Fruit fly (Drosophila melanogaster) whole organism, embryonic: ENCODE data around the gene mil.

ENCODE experiments used
- Ada2b ChIP-seq: fragments of 200-800 bp; sonication (Bioruptor generic); IDR thresholded peaks from 2 replicates; pipeline ENCODE4 v1.3.6; 2022; ENCODE audit warnings: missing biosample characterization, missing genetic modification characterization
- Antp ChIP-seq: fragments of 200-800 bp; sonication (Bioruptor generic); optimal IDR thresholded peaks from 3 replicates; lab custom pipeline; 2016; ENCODE audit warnings: missing biosample characterization, missing genetic modification characterization
- B-H2 ChIP-seq: fragments of 200-800 bp; sonication (Bioruptor generic); optimal IDR thresholded peaks from 2 replicates; lab custom pipeline; 2018; ENCODE audit warnings: missing biosample characterization, mild to moderate bottlenecking, missing genetic modification characterization
- CG12155 ChIP-seq: fragments of 200-800 bp; sonication (Bioruptor generic); optimal IDR thresholded peaks from 3 replicates; lab custom pipeline; 2016; ENCODE audit warnings: missing biosample characterization, missing genetic modification characterization
- CG1233 ChIP-seq: fragments of 200-800 bp; sonication (Bioruptor generic); optimal IDR thresholded peaks from 4 replicates; lab custom pipeline; 2018; ENCODE audit warnings: missing biosample characterization, mild to moderate bottlenecking, missing genetic modification characterization
- CG12391 ChIP-seq: fragments of 200-800 bp; sonication (Bioruptor generic); optimal IDR thresholded peaks from 3 replicates; lab custom pipeline; 2018; ENCODE audit warnings: missing biosample characterization, mild to moderate bottlenecking, missing genetic modification characterization, moderate library complexity
- CG12744 ChIP-seq: fragments of 200-800 bp; sonication (Bioruptor generic); optimal IDR thresholded peaks from 2 replicates; lab custom pipeline; 2016; ENCODE audit warnings: missing biosample characterization, missing genetic modification characterization
- CG12942 ChIP-seq: fragments of 200-800 bp; sonication (Bioruptor generic); optimal IDR thresholded peaks from 3 replicates; lab custom pipeline; 2016; ENCODE audit warnings: missing biosample characterization, missing genetic modification characterization
- CG14014 ChIP-seq: fragments of 200-800 bp; sonication (Bioruptor generic); IDR thresholded peaks from 2 replicates; pipeline ENCODE4 v1.3.6; 2022; ENCODE audit warnings: missing biosample characterization, missing genetic modification characterization
- CG14710 ChIP-seq: fragments of 200-800 bp; sonication (Bioruptor generic); optimal IDR thresholded peaks from 3 replicates; lab custom pipeline; 2019; ENCODE audit warnings: missing biosample characterization, mild to moderate bottlenecking, missing genetic modification characterization, moderate library complexity
- CG16813 ChIP-seq: fragments of 200-800 bp; sonication (Bioruptor generic); IDR thresholded peaks from 3 replicates; pipeline ENCODE4 v1.3.6; 2022; ENCODE audit warnings: missing biosample characterization, missing genetic modification characterization; ENCODE audit not compliant: partially characterized antibody
- CG18476 ChIP-seq: fragments of 200-800 bp; sonication (Bioruptor generic); optimal IDR thresholded peaks from 2 replicates; lab custom pipeline; 2016; ENCODE audit warnings: missing biosample characterization, mild to moderate bottlenecking, missing genetic modification characterization
- CG18599 ChIP-seq: fragments of 200-800 bp; sonication (Bioruptor generic); optimal IDR thresholded peaks from 3 replicates; lab custom pipeline; 2017; ENCODE audit warnings: missing biosample characterization, missing genetic modification characterization, mild to moderate bottlenecking, moderate library complexity, missing genetic modification reagents
- CG2712 ChIP-seq: fragments of 200-800 bp; optimal IDR thresholded peaks from 3 replicates; lab custom pipeline; 2019; ENCODE audit warnings: missing biosample characterization, mild to moderate bottlenecking, missing genetic modification characterization, moderate library complexity
- CG31388 ChIP-seq: fragments of 200-800 bp; sonication (Bioruptor generic); optimal IDR thresholded peaks from 2 replicates; lab custom pipeline; 2016; ENCODE audit warnings: missing biosample characterization, missing genetic modification characterization
- CG32767 ChIP-seq: fragments of 200-800 bp; sonication (Bioruptor generic); IDR thresholded peaks from 2 replicates; pipeline ENCODE4 v1.3.6; 2022; ENCODE audit warnings: missing biosample characterization, missing genetic modification characterization
- CG34422 ChIP-seq: fragments of 200-800 bp; sonication (Bioruptor generic); IDR thresholded peaks from 3 replicates; pipeline ENCODE4 v1.3.6; 2022; ENCODE audit warnings: missing biosample characterization, missing genetic modification characterization
- CG3847 ChIP-seq: fragments of 200-800 bp; sonication (Bioruptor generic); IDR thresholded peaks from 2 replicates; pipeline ENCODE4 v1.3.6; 2022; ENCODE audit warnings: missing biosample characterization, missing genetic modification characterization
- CG4424 ChIP-seq: fragments of 200-800 bp; sonication (Bioruptor generic); optimal IDR thresholded peaks from 3 replicates; lab custom pipeline; 2016; ENCODE audit warnings: missing biosample characterization, missing genetic modification characterization
- CG5180 ChIP-seq: fragments of 200-800 bp; sonication (Bioruptor generic); optimal IDR thresholded peaks from 3 replicates; lab custom pipeline; 2017; ENCODE audit warnings: missing biosample characterization, missing genetic modification characterization, mild to moderate bottlenecking, moderate library complexity, missing genetic modification reagents
- CG6175 ChIP-seq: fragments of 200-800 bp; sonication (Bioruptor generic); IDR thresholded peaks from 3 replicates; pipeline ENCODE4 v1.3.6; 2022; ENCODE audit warnings: missing biosample characterization, missing genetic modification characterization
- CG7271 ChIP-seq: fragments of 200-800 bp; sonication (Bioruptor generic); optimal IDR thresholded peaks from 2 replicates; lab custom pipeline; 2018; ENCODE audit warnings: missing biosample characterization, mild to moderate bottlenecking, missing genetic modification characterization, moderate library complexity
- CG7556 ChIP-seq: fragments of 200-800 bp; sonication (Bioruptor generic); optimal IDR thresholded peaks from 2 replicates; lab custom pipeline; 2017; ENCODE audit warnings: missing biosample characterization, mild to moderate bottlenecking, missing genetic modification characterization
- CrebB ChIP-seq: fragments of 200-800 bp; sonication (Bioruptor generic); optimal IDR thresholded peaks from 3 replicates; lab custom pipeline; 2018; ENCODE audit warnings: missing biosample characterization, mild to moderate bottlenecking, missing genetic modification characterization
- H2.0 ChIP-seq: fragments of 200-800 bp; sonication (Bioruptor generic); IDR thresholded peaks from 2 replicates; pipeline ENCODE4 v1.3.6; 2022; ENCODE audit warnings: missing biosample characterization, missing genetic modification characterization
- Hr78 ChIP-seq, 2 experiments: fragments of 200-800 bp in 1 of 2; fragments of >200 bp in 1 of 2; sonication (Bioruptor generic) in 1 of 2; optimal IDR thresholded peaks; 2 replicates each; lab custom pipeline; 2017 to 2019; ENCODE audit warnings: missing biosample characterization in 2 of 2, missing genetic modification characterization in 2 of 2, mild to moderate bottlenecking in 1 of 2, moderate library complexity in 1 of 2
- Jarid2 ChIP-seq: fragments of 200-800 bp; sonication (Bioruptor generic); optimal IDR thresholded peaks from 3 replicates; lab custom pipeline; 2017; ENCODE audit warnings: mild to moderate bottlenecking, missing biosample characterization, missing genetic modification reagents, missing genetic modification characterization
- PHDP ChIP-seq: fragments of 200-800 bp; sonication (Bioruptor generic); optimal IDR thresholded peaks from 3 replicates; lab custom pipeline; 2018; ENCODE audit warnings: missing biosample characterization, mild to moderate bottlenecking, missing genetic modification characterization, moderate library complexity
- Vsx1 ChIP-seq: fragments of 200-800 bp; sonication (Bioruptor generic); optimal IDR thresholded peaks from 2 replicates; lab custom pipeline; 2017; ENCODE audit warnings: missing biosample characterization, mild to moderate bottlenecking, missing genetic modification characterization, missing genetic modification reagents
- amos ChIP-seq: fragments of 200-800 bp; sonication (Bioruptor generic); IDR thresholded peaks from 2 replicates; pipeline ENCODE4 v1.3.6; 2022; ENCODE audit warnings: missing biosample characterization, missing genetic modification characterization; ENCODE audit not compliant: partially characterized antibody
- ato ChIP-seq: fragments of 200-800 bp; sonication (Bioruptor generic); IDR thresholded peaks from 2 replicates; pipeline ENCODE4 v1.3.6; 2022; ENCODE audit warnings: missing biosample characterization, missing genetic modification characterization; ENCODE audit not compliant: partially characterized antibody
- chm ChIP-seq: fragments of 200-800 bp; sonication (Bioruptor generic); IDR thresholded peaks from 2 replicates; pipeline ENCODE4 v1.3.6; 2022; ENCODE audit warnings: missing biosample characterization, missing genetic modification characterization
- ci ChIP-seq: fragments of 200-800 bp; sonication (Bioruptor generic); IDR thresholded peaks from 3 replicates; pipeline ENCODE4 v1.3.6; 2022; ENCODE audit warnings: missing biosample characterization, missing genetic modification characterization
- crol ChIP-seq: fragments of 200-800 bp; sonication (Bioruptor generic); IDR thresholded peaks from 2 replicates; pipeline ENCODE4 v1.3.6; 2022; ENCODE audit warnings: missing biosample characterization, missing genetic modification characterization
- cwo ChIP-seq: fragments of 200-800 bp; sonication (Bioruptor generic); optimal IDR thresholded peaks from 3 replicates; lab custom pipeline; 2017; ENCODE audit warnings: missing biosample characterization, missing genetic modification characterization, mild to moderate bottlenecking, moderate library complexity, missing genetic modification reagents
- dysf ChIP-seq: fragments of 200-800 bp; sonication (Bioruptor generic); IDR thresholded peaks from 3 replicates; pipeline ENCODE4 v1.3.6; 2022; ENCODE audit warnings: missing biosample characterization, missing genetic modification characterization
- grn ChIP-seq: fragments of 200-800 bp; sonication (Bioruptor generic); optimal IDR thresholded peaks from 3 replicates; lab custom pipeline; 2017; ENCODE audit warnings: missing biosample characterization, missing genetic modification characterization
- jing ChIP-seq: fragments of 200-800 bp; sonication (Bioruptor generic); optimal IDR thresholded peaks from 2 replicates; lab custom pipeline; 2018; ENCODE audit warnings: missing biosample characterization, mild to moderate bottlenecking, missing genetic modification characterization
- ken ChIP-seq: fragments of 200-800 bp; sonication (Bioruptor generic); IDR thresholded peaks from 3 replicates; pipeline ENCODE4 v1.3.6; 2022; ENCODE audit warnings: missing biosample characterization, missing genetic modification characterization
- kni ChIP-seq: fragments of 200-800 bp; sonication (Bioruptor generic); optimal IDR thresholded peaks from 3 replicates; lab custom pipeline; 2017; ENCODE audit warnings: mild to moderate bottlenecking, missing biosample characterization, missing genetic modification reagents, missing genetic modification characterization
- nerfin-1 ChIP-seq: fragments of 200-800 bp; sonication (Bioruptor generic); optimal IDR thresholded peaks from 3 replicates; lab custom pipeline; 2019; ENCODE audit warnings: missing biosample characterization, mild to moderate bottlenecking, missing genetic modification characterization, moderate library complexity
- otp ChIP-seq: fragments of 200-800 bp; sonication (Bioruptor generic); IDR thresholded peaks from 3 replicates; pipeline ENCODE4, ENCODE4 v1.3.6; 2022; ENCODE audit warnings: missing biosample characterization, missing genetic modification characterization
- p53 ChIP-seq: fragments of 200-800 bp; sonication (Bioruptor generic); optimal IDR thresholded peaks from 2 replicates; lab custom pipeline; 2016; ENCODE audit warnings: missing biosample characterization, missing genetic modification characterization
- pnt ChIP-seq: fragments of 200-800 bp; sonication (Bioruptor generic); optimal IDR thresholded peaks from 3 replicates; lab custom pipeline; 2016; ENCODE audit warnings: missing biosample characterization, missing genetic modification characterization
- rib ChIP-seq: fragments of 200-800 bp; sonication (Bioruptor generic); IDR thresholded peaks from 2 replicates; pipeline ENCODE4 v1.3.6; 2022; ENCODE audit warnings: missing biosample characterization, missing genetic modification characterization
- schlank ChIP-seq: fragments of 200-800 bp; sonication (Bioruptor generic); optimal IDR thresholded peaks from 2 replicates; lab custom pipeline; 2018; ENCODE audit warnings: missing biosample characterization, mild to moderate bottlenecking, missing genetic modification characterization
- slou ChIP-seq: fragments of 200-800 bp; sonication (Bioruptor generic); optimal IDR thresholded peaks from 3 replicates; lab custom pipeline; 2016; ENCODE audit warnings: missing biosample characterization, missing genetic modification characterization
- trem ChIP-seq: fragments of 200-800 bp; optimal IDR thresholded peaks from 3 replicates; lab custom pipeline; 2019; ENCODE audit warnings: missing biosample characterization, mild to moderate bottlenecking, missing genetic modification characterization, moderate library complexity
- wek ChIP-seq: fragments of 200-800 bp; sonication (Bioruptor generic); optimal IDR thresholded peaks from 3 replicates; lab custom pipeline; 2018; ENCODE audit warnings: missing biosample characterization, mild to moderate bottlenecking, missing genetic modification characterization, moderate library complexity
- wor ChIP-seq: fragments of 200-800 bp; sonication (Bioruptor generic); IDR thresholded peaks from 2 replicates; pipeline ENCODE4 v1.3.6; 2022; ENCODE audit warnings: missing biosample characterization, missing genetic modification characterization
- zen ChIP-seq: fragments of 200-800 bp; sonication (Bioruptor generic); optimal IDR thresholded peaks from 3 replicates; lab custom pipeline; 2018; ENCODE audit warnings: missing biosample characterization, mild to moderate bottlenecking, missing genetic modification characterization, moderate library complexity

The mil gene

dm6 chr3R:27905695-27906094 is 6.6 kb upstream of the mil start, which contains the start of gene CG34353 (continued):
- TF ChIP-seq CrebB (tag; lab: Kevin White, UChicago) = no peak
- peak; percentile 4 for TF ChIP-seq CG5180
- TF ChIP-seq CG12391 (tag; lab: Kevin White, UChicago) = peak; percentile 4
- TF ChIP-seq slou = no peak
- no peak for TF ChIP-seq CG12942 (GFP tag; lab: Kevin White, UChicago)
- peak; percentile 69; the same call in 2 of the 3 replicates for TF ChIP-seq ci (GFP tag; lab: Robert Waterston, UW)
- no peak for TF ChIP-seq CG18476 (GFP tag; lab: Kevin White, UChicago)
- no peak for TF ChIP-seq CG32767 (GFP tag; lab: Robert Waterston, UW)
- no peak for TF ChIP-seq CG31388 (GFP tag; lab: Kevin White, UChicago)
- peak; percentile 70 for TF ChIP-seq Jarid2
- no peak for TF ChIP-seq cwo (GFP tag; lab: Kevin White, UChicago)
- TF ChIP-seq CG16813 (GFP tag; lab: Robert Waterston, UW) = no peak
- TF ChIP-seq wor (GFP tag; lab: Robert Waterston, UW) = no peak
- TF ChIP-seq H2.0 (GFP tag; lab: Robert Waterston, UW) = no peak
- peak; percentile 70 for TF ChIP-seq CG12744
- TF ChIP-seq Antp (GFP tag; lab: Kevin White, UChicago) = no peak
- TF ChIP-seq jing (GFP tag; lab: Kevin White, UChicago) = peak; percentile 80
- no peak for TF ChIP-seq CG6175 (GFP tag; lab: Robert Waterston, UW)
- no peak for TF ChIP-seq p53 (GFP tag; lab: Kevin White, UChicago)
- TF ChIP-seq schlank (tag; lab: Kevin White, UChicago) = no peak
- TF ChIP-seq crol (GFP tag; lab: Robert Waterston, UW) = peak; percentile 97
- no peak for TF ChIP-seq CG7556 (GFP tag; lab: Kevin White, UChicago)
- no peak for TF ChIP-seq CG18599 (GFP tag; lab: Kevin White, UChicago)
- TF ChIP-seq CG34422 (GFP tag; lab: Robert Waterston, UW) = no peak; the same call in 2 of the 3 replicates
- peak; percentile 59 for TF ChIP-seq B-H2 (GFP tag; lab: Kevin White, UChicago)
- TF ChIP-seq CG1233 (GFP tag; lab: Kevin White, UChicago) = no peak
- no peak for TF ChIP-seq rib (GFP tag; lab: Robert Waterston, UW)
- TF ChIP-seq trem = no peak
- no peak for TF ChIP-seq wek (GFP tag; lab: Kevin White, UChicago)
- TF ChIP-seq Ada2b = no peak
- TF ChIP-seq amos (GFP tag; lab: Robert Waterston, UW) = peak; percentile 28; the same call in 1 of the 2 replicates
- TF ChIP-seq ken (GFP tag; lab: Robert Waterston, UW) = no peak
- no peak for TF ChIP-seq CG4424
- TF ChIP-seq grn = no peak
- TF ChIP-seq dysf (GFP tag; lab: Robert Waterston, UW) = 0 out of 3 replicates have a peak, but pooled peaks have one; percentile 19
- TF ChIP-seq CG12155 (GFP tag; lab: Kevin White, UChicago) = peak; percentile 94
- no peak for TF ChIP-seq CG14710
- TF ChIP-seq zen (tag; lab: Kevin White, UChicago) = peak; percentile 13
- no peak for TF ChIP-seq CG2712 (tag; lab: Kevin White, UChicago)
- no peak for TF ChIP-seq nerfin-1 (tag; lab: Kevin White, UChicago)
- TF ChIP-seq CG7271 (tag; lab: Kevin White, UChicago) = no peak
- no peak for TF ChIP-seq Vsx1 (GFP tag; lab: Kevin White, UChicago)
- TF ChIP-seq CG3847 (GFP tag; lab: Robert Waterston, UW) = 0 out of 2 replicates have a peak, but pooled peaks have one; percentile 19
- no peak for TF ChIP-seq Hr78 (GFP tag; optimal IDR thresholded peaks at IDR 0.05; lab: Kevin White, UChicago)
- TF ChIP-seq CG14014 = 0 out of 2 replicates have a peak, but pooled peaks have one; percentile 15
- no peak for TF ChIP-seq pnt (GFP tag; lab: Kevin White, UChicago)
- TF ChIP-seq otp (GFP tag; lab: Robert Waterston, UW) = peak; percentile 17; the same call in 1 of the 3 replicates
- peak; percentile 20 for TF ChIP-seq PHDP
- no peak for TF ChIP-seq ato (GFP tag; lab: Robert Waterston, UW)
- TF ChIP-seq chm (GFP tag; lab: Robert Waterston, UW) = peak; percentile 64
- no peak for TF ChIP-seq kni (GFP tag; lab: Kevin White, UChicago)
